Fruit fly (Drosophila melanogaster) whole organism: ENCODE data around the gene Cyp311a1.

Source experiments
- CG8478 ChIP-seq: fragments of >200 bp; optimal IDR thresholded peaks from 2 replicates; lab custom pipeline; 2018; ENCODE audit warnings: inconsistent platforms
- Dll ChIP-seq: fragments of >200 bp; optimal IDR thresholded peaks from 2 replicates; lab custom pipeline; 2017
- EcR ChIP-seq, 2 experiments: fragments of >200 bp; optimal IDR thresholded peaks; 2 replicates each; lab custom pipeline; 2017; ENCODE audit warnings: missing biosample characterization in 2 of 2, missing genetic modification characterization in 2 of 2, missing genetic modification reagents in 2 of 2
- pan ChIP-seq: fragments of >200 bp; optimal IDR thresholded peaks from 2 replicates; lab custom pipeline; 2017
- psq ChIP-seq: fragments of >200 bp; optimal IDR thresholded peaks from 2 replicates; lab custom pipeline; 2017
- usp ChIP-seq: fragments of >200 bp; optimal IDR thresholded peaks from 2 replicates; lab custom pipeline; 2017; ENCODE audit warnings: missing biosample characterization, missing genetic modification characterization, mixed read lengths

Cyp311a1 gene

dm6 chrX:12007593-12007992 lies 23.7 kb downstream of the Cyp311a1 start:
- no peak for TF ChIP-seq usp
- TF ChIP-seq pan (lab: Kevin White, UChicago): no peak
- no peak for TF ChIP-seq EcR (GFP tag; optimal IDR thresholded peaks at IDR 0.05; lab: Kevin White, UChicago)
- no peak for TF ChIP-seq psq (lab: Kevin White, UChicago)
- no peak for TF ChIP-seq CG8478 (lab: Kevin White, UChicago)
- no peak for TF ChIP-seq Dll (lab: Kevin White, UChicago)

dm6 chrX:12006678-12007441 lies 24.4 kb downstream of the Cyp311a1 start, which contains the start of gene CG1806:
Gene CG1806, plus strand, starts transcription at chrX:12007176.
- TF ChIP-seq pan (lab: Kevin White, UChicago) (no peak), Dll (lab: Kevin White, UChicago) (peak; percentile 55), CG8478 (lab: Kevin White, UChicago) (no peak), EcR (GFP tag; optimal IDR thresholded peaks at IDR 0.05; lab: Kevin White, UChicago) (no peak), usp (no peak)

- no peak for TF ChIP-seq Dll (lab: Kevin White, UChicago)
- TF ChIP-seq EcR (GFP tag; optimal IDR thresholded peaks at IDR 0.05; lab: Kevin White, UChicago): no peak
- no peak for TF ChIP-seq pan (lab: Kevin White, UChicago)
- no peak for TF ChIP-seq psq (lab: Kevin White, UChicago)
- TF ChIP-seq usp: no peak
- no peak for TF ChIP-seq CG8478 (lab: Kevin White, UChicago)
Measured at dm6 chrX:12004395-12004768, 26.9 kb downstream of the Cyp311a1 start.

- TF ChIP-seq Dll (lab: Kevin White, UChicago) (no peak), CG8478 (lab: Kevin White, UChicago) (no peak), psq (lab: Kevin White, UChicago) (no peak), usp (no peak), EcR (GFP tag; optimal IDR thresholded peaks at IDR 0.05; lab: Kevin White, UChicago) (no peak), pan (lab: Kevin White, UChicago) (no peak)
Measured at dm6 chrX:12003437-12004394, 27.5 kb downstream of the Cyp311a1 start, which contains the start of gene fw. Gene fw, minus strand, starts transcription at chrX:12003914.

- TF ChIP-seq CG8478 (lab: Kevin White, UChicago) (no peak), EcR (GFP tag; optimal IDR thresholded peaks at IDR 0.05; lab: Kevin White, UChicago) (no peak), psq (lab: Kevin White, UChicago) (no peak), pan (lab: Kevin White, UChicago) (no peak), usp (no peak), Dll (lab: Kevin White, UChicago) (no peak)
Measured at dm6 chrX:12001005-12001404, 30.3 kb downstream of the Cyp311a1 start.

- no peak for TF ChIP-seq Dll (lab: Kevin White, UChicago)
- TF ChIP-seq psq (lab: Kevin White, UChicago): no peak
- TF ChIP-seq EcR (GFP tag; optimal IDR thresholded peaks at IDR 0.05; lab: Kevin White, UChicago): no peak
- TF ChIP-seq CG8478 (lab: Kevin White, UChicago): no peak
- no peak for TF ChIP-seq usp
- TF ChIP-seq pan (lab: Kevin White, UChicago): no peak
Measured at dm6 chrX:11999974-12000618, 31.2 kb downstream of the Cyp311a1 start.

dm6 chrX:11993279-11993678 lies 38.0 kb downstream of the Cyp311a1 start:
- TF ChIP-seq pan (lab: Kevin White, UChicago): no peak
- TF ChIP-seq psq (lab: Kevin White, UChicago): no peak
- TF ChIP-seq EcR (GFP tag; optimal IDR thresholded peaks at IDR 0.05; lab: Kevin White, UChicago): no peak
- TF ChIP-seq Dll (lab: Kevin White, UChicago): no peak
- no peak for TF ChIP-seq usp
- no peak for TF ChIP-seq CG8478 (lab: Kevin White, UChicago)

dm6 chrX:11992668-11993067 lies 38.6 kb downstream of the Cyp311a1 start, which contains the start of gene CG18130:
Gene CG18130, minus strand, starts transcription at chrX:11992768.
- no peak for TF ChIP-seq EcR (GFP tag; optimal IDR thresholded peaks at IDR 0.05; lab: Kevin White, UChicago)
- TF ChIP-seq psq (lab: Kevin White, UChicago): no peak
- no peak for TF ChIP-seq usp
- no peak for TF ChIP-seq CG8478 (lab: Kevin White, UChicago)
- TF ChIP-seq Dll (lab: Kevin White, UChicago): no peak
- TF ChIP-seq pan (lab: Kevin White, UChicago): no peak

dm6 chrX:11988912-11989311 lies 42.4 kb downstream of the Cyp311a1 start, which contains the start of gene tsg:
Gene tsg, minus strand, starts transcription at chrX:11988948.
- no peak for TF ChIP-seq usp
- no peak for TF ChIP-seq psq (lab: Kevin White, UChicago)
- no peak for TF ChIP-seq EcR (GFP tag; optimal IDR thresholded peaks at IDR 0.05; lab: Kevin White, UChicago)
- TF ChIP-seq Dll (lab: Kevin White, UChicago): no peak
- no peak for TF ChIP-seq pan (lab: Kevin White, UChicago)

- no peak for TF ChIP-seq Dll (lab: Kevin White, UChicago)
- TF ChIP-seq psq (lab: Kevin White, UChicago): no peak
- TF ChIP-seq EcR (GFP tag; optimal IDR thresholded peaks at IDR 0.05; lab: Kevin White, UChicago): no peak
- no peak for TF ChIP-seq CG8478 (lab: Kevin White, UChicago)
- no peak for TF ChIP-seq pan (lab: Kevin White, UChicago)
- no peak for TF ChIP-seq usp
Measured at dm6 chrX:11987664-11988063, 43.6 kb downstream of the Cyp311a1 start, which contains the start of gene gd. Gene gd, minus strand, starts transcription at chrX:11987764.
